Fruit fly (Drosophila melanogaster): ENCODE data around the gene CG31097.
A peak's percentile ranks its signal among the peaks of the same experiment; 100 is the strongest.

Gene CG31097

dm6 chr3R:25249145-25250141, 48.1 kb downstream of the CG31097 start, which contains the start of gene Nup358 (continued):
- TF ChIP-seq lbe (GFP tag; optimal IDR thresholded peaks at IDR 0.05) (no peak), C15 (GFP tag; IDR thresholded peaks at IDR 0.05) (no peak), exex (tag; optimal IDR thresholded peaks at IDR 0.05) (no peak), Adf1 (GFP tag; IDR thresholded peaks at IDR 0.05) (peak; percentile 5; the same call in 1 of the 2 replicates), stc (GFP tag; IDR thresholded peaks at IDR 0.05) (no peak)

dm6 chr3R:25247379-25247869, 50.2 kb downstream of the CG31097 start, which contains the start of the genes RpS27 and Nup37:
Gene RpS27, minus strand, starts transcription at chr3R:25247514.
Gene Nup37, plus strand, starts transcription at chr3R:25247658.
- TF ChIP-seq gfzf (GFP tag; optimal IDR thresholded peaks at IDR 0.05) (peak; percentile 96), CG11696 (GFP tag; IDR thresholded peaks at IDR 0.05) (peak; percentile 84), Hr78 (GFP tag; optimal IDR thresholded peaks at IDR 0.05) (no peak), Dref (GFP tag; IDR thresholded peaks at IDR 0.05) (peak; percentile 59), CG12744 (GFP tag; optimal IDR thresholded peaks at IDR 0.05) (peak; percentile 96), dpn (GFP tag; optimal IDR thresholded peaks at IDR 0.05) (peak; percentile 95 to 99), emc (GFP tag; optimal IDR thresholded peaks at IDR 0.05) (peak; percentile 99), CG11560 (tag; IDR thresholded peaks at IDR 0.05) (peak; percentile 89), Dbx (GFP tag; IDR thresholded peaks at IDR 0.05) (peak; percentile 99), Hr3 (GFP tag; optimal IDR thresholded peaks at IDR 0.05) (peak; percentile 96), prd (optimal IDR thresholded peaks at IDR 0.05) (no peak), prd (GFP tag; IDR thresholded peaks at IDR 0.05) (peak; percentile 91), sna (GFP tag; IDR thresholded peaks at IDR 0.05; ENCODE audit: partially characterized antibody) (no peak), Sox102F (GFP tag; optimal IDR thresholded peaks at IDR 0.05) (peak; percentile 90), CG34224 (GFP tag; IDR thresholded peaks at IDR 0.05; ENCODE audit: partially characterized antibody) (no peak), CG10267 (tag; optimal IDR thresholded peaks at IDR 0.05) (peak; percentile 99), CG1024 (GFP tag; IDR thresholded peaks at IDR 0.05) (peak; percentile 94), salm (tag; optimal IDR thresholded peaks at IDR 0.05) (peak; percentile 90), Ets97D (GFP tag; optimal IDR thresholded peaks at IDR 0.05) (peak; percentile 100), Sry-β (GFP tag; optimal IDR thresholded peaks at IDR 0.05) (peak; percentile 80), nmo (GFP tag; optimal IDR thresholded peaks at IDR 0.05) (peak; percentile 97), cas (GFP tag; IDR thresholded peaks at IDR 0.05) (peak; percentile 91), CG13287 (GFP tag; IDR thresholded peaks at IDR 0.05; ENCODE audit: partially characterized antibody) (peak; percentile 14; the same call in 1 of the 2 replicates), exex (tag; optimal IDR thresholded peaks at IDR 0.05) (peak; percentile 88), btn (GFP tag; optimal IDR thresholded peaks at IDR 0.05) (peak; percentile 97), Drgx (GFP tag; IDR thresholded peaks at IDR 0.05) (peak; percentile 75), luna (GFP tag; optimal IDR thresholded peaks at IDR 0.05) (peak; percentile 98), danr (GFP tag; IDR thresholded peaks at IDR 0.05) (peak; percentile 82), usp (GFP tag; optimal IDR thresholded peaks at IDR 0.05) (no peak), Lim3 (GFP tag; IDR thresholded peaks at IDR 0.05) (peak; percentile 68; the same call in 1 of the 2 replicates), Nf-YC (tag; optimal IDR thresholded peaks at IDR 0.05) (peak; percentile 88), pfk (GFP tag; optimal IDR thresholded peaks at IDR 0.05) (peak; percentile 90), dmrt11E (tag; optimal IDR thresholded peaks at IDR 0.05) (peak; percentile 94), gro (GFP tag; optimal IDR thresholded peaks at IDR 0.05) (peak; percentile 97), z (GFP tag; IDR thresholded peaks at IDR 0.05) (peak; percentile 78), CG5953 (GFP tag; IDR thresholded peaks at IDR 0.05) (peak; percentile 96), schlank (tag; optimal IDR thresholded peaks at IDR 0.05) (peak; percentile 99), CG7745 (tag; optimal IDR thresholded peaks at IDR 0.05) (peak; percentile 83), sug (tag; optimal IDR thresholded peaks at IDR 0.05) (peak; percentile 97), Oli (tag; optimal IDR thresholded peaks at IDR 0.05) (peak; percentile 94), Xrp1 (GFP tag; IDR thresholded peaks at IDR 0.05) (peak; percentile 62), eyg (GFP tag; optimal IDR thresholded peaks at IDR 0.05) (peak; percentile 99)
